Worm (Caenorhabditis elegans): ENCODE data around the gene dhhc-9.

dhhc-9 gene

DNA sequence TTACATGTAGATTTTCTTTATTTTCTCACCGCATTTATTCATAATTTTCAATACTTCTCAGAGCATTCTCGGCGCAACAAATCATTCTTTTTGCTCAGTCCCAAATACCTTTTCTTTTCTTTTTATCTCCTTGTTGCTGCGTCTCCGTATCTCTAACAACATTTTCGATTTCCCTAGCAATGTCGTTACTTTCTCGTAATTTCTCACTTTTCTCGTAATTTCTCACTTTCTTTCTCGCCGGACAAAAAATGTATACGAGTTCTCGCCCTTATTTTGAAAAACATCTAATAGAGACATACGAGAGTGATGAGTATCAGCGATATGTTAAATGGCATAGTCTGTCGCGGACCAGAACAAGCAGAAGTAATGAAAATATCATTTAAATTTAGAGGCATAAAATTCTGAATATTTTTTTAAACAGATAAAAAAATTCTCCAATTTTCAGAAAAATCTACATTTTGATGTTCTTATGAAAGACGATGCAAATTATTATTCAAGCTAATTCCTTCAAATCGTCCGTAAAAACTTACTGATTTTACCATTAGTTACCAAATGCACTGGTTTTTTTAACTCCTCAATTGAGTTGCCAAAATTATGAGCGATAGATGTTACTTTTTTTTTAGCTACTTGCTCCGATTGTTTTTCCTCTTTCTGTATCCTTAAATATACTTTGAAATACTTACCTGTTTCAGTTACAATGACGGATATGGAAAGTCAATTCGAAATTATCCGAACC lies 26.4 kb downstream of the dhhc-9 start, which contains the start of gene F47G3.3:
Gene F47G3.3, plus strand, starts transcription at position 686 of the 736 bp plus-strand sequence.
- TF ChIP-seq daf-12 (tag; optimal IDR thresholded peaks at IDR 0.05): no peak
- TF ChIP-seq aha-1 (tag): peak; percentile 60

DNA sequence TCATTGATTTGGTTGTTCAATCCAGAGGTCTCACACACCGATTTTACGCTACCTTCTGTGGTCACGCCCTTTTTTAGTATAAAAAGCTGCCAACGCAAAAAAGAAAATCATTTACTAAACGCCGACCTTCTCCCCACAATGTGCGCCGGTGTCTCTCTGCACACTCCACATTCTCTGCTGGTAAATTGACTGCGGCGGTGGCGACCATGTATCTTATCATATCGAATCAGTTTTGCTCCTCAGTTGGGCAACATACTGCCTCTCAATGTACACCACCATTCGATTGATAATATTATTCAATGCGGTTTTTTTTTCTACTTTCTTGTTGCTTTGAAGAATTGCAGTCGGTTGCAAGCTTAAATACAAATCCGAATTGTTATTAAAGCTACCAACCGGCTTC lies 29.7 kb downstream of the dhhc-9 start:
- no peak for TF ChIP-seq set-16 (GFP tag; IDR thresholded peaks at IDR 0.05)
- TF ChIP-seq hlh-11 (tag; optimal IDR thresholded peaks at IDR 0.05): peak; percentile 69
- TF ChIP-seq aha-1 (tag): peak; percentile 79
- peak; percentile 78 for TF ChIP-seq pqm-1 (tag; optimal IDR thresholded peaks at IDR 0.05)
- TF ChIP-seq lin-13 (GFP tag; optimal IDR thresholded peaks at IDR 0.05): peak; percentile 9
- no peak for TF ChIP-seq zip-11 (GFP tag; IDR thresholded peaks at IDR 0.05)
- TF ChIP-seq mxl-3 (GFP tag; optimal IDR thresholded peaks at IDR 0.05): peak; percentile 52
- peak; percentile 59 for TF ChIP-seq dmd-6 (GFP tag; IDR thresholded peaks at IDR 0.05)
- no peak for TF ChIP-seq F26F4.8 (GFP tag; conservative IDR thresholded peaks at IDR 0.05)
- TF ChIP-seq nhr-6 (tag; optimal IDR thresholded peaks at IDR 0.05): peak; percentile 46
- TF ChIP-seq R02D3.7 (tag; optimal IDR thresholded peaks at IDR 0.05): no peak
- peak; percentile 35 for TF ChIP-seq mep-1 (tag; optimal IDR thresholded peaks at IDR 0.05)
- TF ChIP-seq daf-12 (tag; optimal IDR thresholded peaks at IDR 0.05): no peak
- peak; percentile 41 for TF ChIP-seq hlh-30 (tag; optimal IDR thresholded peaks at IDR 0.05; ENCODE audit: insufficient read depth)
- TF ChIP-seq ZK337.2 (GFP tag; IDR thresholded peaks at IDR 0.05): no peak
- peak; percentile 63 for TF ChIP-seq dve-1 (tag; optimal IDR thresholded peaks at IDR 0.05; ENCODE audit: insufficient read depth)
- TF ChIP-seq tra-1 (GFP tag; IDR thresholded peaks at IDR 0.05): no peak
- peak; percentile 61 for TF ChIP-seq mes-2 (tag; optimal IDR thresholded peaks at IDR 0.05; ENCODE audit: poor library complexity, severe bottlenecking)
- no peak for TF ChIP-seq daf-16 (GFP tag; optimal IDR thresholded peaks at IDR 0.05)
- peak; percentile 82 for TF ChIP-seq daf-16 (tag; optimal IDR thresholded peaks at IDR 0.05)
- no peak for TF ChIP-seq ztf-7 (tag; optimal IDR thresholded peaks at IDR 0.05)
- TF ChIP-seq nhr-77 (tag; optimal IDR thresholded peaks at IDR 0.05): peak; percentile 21
- TF ChIP-seq nhr-28 (tag; optimal IDR thresholded peaks at IDR 0.05): peak; percentile 65

DNA sequence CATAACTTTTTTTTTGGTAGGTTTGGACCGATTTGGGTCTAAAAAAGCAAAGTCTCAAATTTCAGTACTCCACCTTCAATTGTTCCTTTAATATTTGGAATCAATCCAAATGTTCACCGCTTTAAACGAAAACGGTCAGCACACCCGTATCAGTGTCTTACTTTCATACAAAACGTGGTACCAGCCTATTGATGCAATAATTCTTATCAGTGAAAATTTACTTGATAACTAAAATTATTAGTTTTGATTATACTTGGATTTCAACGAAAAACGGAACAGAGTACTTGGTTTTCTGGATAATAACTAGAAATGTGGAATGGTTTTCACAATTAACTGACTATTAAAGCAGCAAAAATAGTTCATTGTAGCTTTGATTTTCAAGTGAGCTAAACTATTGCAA lies 31.2 kb downstream of the dhhc-9 start:
- TF ChIP-seq mes-2 (tag; optimal IDR thresholded peaks at IDR 0.05; ENCODE audit: poor library complexity, severe bottlenecking) (peak; percentile 3), nhr-28 (tag; optimal IDR thresholded peaks at IDR 0.05) (peak; percentile 54), F37D6.2 (tag; optimal IDR thresholded peaks at IDR 0.05) (no peak), dve-1 (tag; optimal IDR thresholded peaks at IDR 0.05; ENCODE audit: insufficient read depth) (peak; percentile 39), pha-4 (GFP tag; IDR thresholded peaks at IDR 0.05) (no peak), pha-4 (tag; optimal IDR thresholded peaks at IDR 0.05) (no peak), php-3 (GFP tag; IDR thresholded peaks at IDR 0.05) (peak; percentile 43; the same call in 1 of the 2 replicates), pqm-1 (tag; optimal IDR thresholded peaks at IDR 0.05) (peak; percentile 82), mxl-3 (GFP tag; optimal IDR thresholded peaks at IDR 0.05) (peak; percentile 38), hlh-11 (tag; optimal IDR thresholded peaks at IDR 0.05) (peak; percentile 38), unc-62 (GFP tag; optimal IDR thresholded peaks at IDR 0.05 in 1 of 2) (no peak), unc-62 (tag; optimal IDR thresholded peaks at IDR 0.05) (no peak), daf-16 (GFP tag; optimal IDR thresholded peaks at IDR 0.05) (no peak), daf-16 (tag; optimal IDR thresholded peaks at IDR 0.05) (peak; percentile 72)

DNA sequence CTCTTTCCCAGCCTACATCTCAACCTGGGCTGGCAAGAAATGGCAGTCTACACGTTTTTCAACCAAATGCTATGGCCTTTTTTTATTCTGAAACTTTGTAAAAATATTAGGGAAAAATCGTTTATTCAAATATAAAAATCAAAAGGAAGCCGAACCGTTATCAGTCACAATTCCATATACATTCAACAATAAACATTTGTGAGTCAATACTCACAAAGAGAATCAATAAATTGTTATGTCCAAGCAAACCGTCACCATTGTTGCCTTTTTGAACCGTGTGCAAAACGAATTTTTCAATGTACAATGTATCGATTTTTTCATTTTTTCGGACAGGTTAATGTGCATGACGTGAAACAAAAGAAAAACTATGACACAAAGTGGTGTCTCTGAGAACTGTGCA lies 32.8 kb downstream of the dhhc-9 start:
- no peak for TF ChIP-seq ceh-44 (GFP tag; IDR thresholded peaks at IDR 0.05)
- no peak for TF ChIP-seq ZK337.2 (GFP tag; IDR thresholded peaks at IDR 0.05)
- TF ChIP-seq ceh-62 (tag; optimal IDR thresholded peaks at IDR 0.05): no peak
- TF ChIP-seq daf-16 (GFP tag; optimal IDR thresholded peaks at IDR 0.05): no peak
- peak; percentile 89 for TF ChIP-seq daf-16 (tag; optimal IDR thresholded peaks at IDR 0.05)
- TF ChIP-seq ztf-11 (tag; optimal IDR thresholded peaks at IDR 0.05): no peak
- no peak for TF ChIP-seq zip-11 (GFP tag; IDR thresholded peaks at IDR 0.05)
- no peak for TF ChIP-seq hlh-11 (tag; optimal IDR thresholded peaks at IDR 0.05)
- no peak for TF ChIP-seq snpc-4 (tag; optimal IDR thresholded peaks at IDR 0.05)
- no peak for TF ChIP-seq snpc-1.2 (GFP tag; IDR thresholded peaks at IDR 0.05)
- no peak for TF ChIP-seq daf-19 (GFP tag; conservative IDR thresholded peaks at IDR 0.05)
- no peak for TF ChIP-seq nhr-102 (tag; optimal IDR thresholded peaks at IDR 0.05)
- no peak for TF ChIP-seq nhr-42 (GFP tag; IDR thresholded peaks at IDR 0.05)
- no peak for TF ChIP-seq D1046.2 (GFP tag; IDR thresholded peaks at IDR 0.05)
- no peak for TF ChIP-seq F37D6.2 (tag; optimal IDR thresholded peaks at IDR 0.05)
- TF ChIP-seq unc-130 (GFP tag; optimal IDR thresholded peaks at IDR 0.05): no peak
- no peak for TF ChIP-seq lin-13 (GFP tag; optimal IDR thresholded peaks at IDR 0.05)
- TF ChIP-seq php-3 (GFP tag; IDR thresholded peaks at IDR 0.05): 0 out of 2 replicates have a peak, but pooled peaks have one; percentile 23
- TF ChIP-seq dve-1 (tag; optimal IDR thresholded peaks at IDR 0.05; ENCODE audit: insufficient read depth): peak; percentile 29
- no peak for TF ChIP-seq mes-2 (tag; optimal IDR thresholded peaks at IDR 0.05; ENCODE audit: poor library complexity, severe bottlenecking)
- no peak for TF ChIP-seq dmd-8 (GFP tag; IDR thresholded peaks at IDR 0.05)
- TF ChIP-seq nhr-77 (tag; optimal IDR thresholded peaks at IDR 0.05): no peak
